Comparison of ENCODE assay signal across 2 fruit fly cellular contexts in the genomic region with DNA sequence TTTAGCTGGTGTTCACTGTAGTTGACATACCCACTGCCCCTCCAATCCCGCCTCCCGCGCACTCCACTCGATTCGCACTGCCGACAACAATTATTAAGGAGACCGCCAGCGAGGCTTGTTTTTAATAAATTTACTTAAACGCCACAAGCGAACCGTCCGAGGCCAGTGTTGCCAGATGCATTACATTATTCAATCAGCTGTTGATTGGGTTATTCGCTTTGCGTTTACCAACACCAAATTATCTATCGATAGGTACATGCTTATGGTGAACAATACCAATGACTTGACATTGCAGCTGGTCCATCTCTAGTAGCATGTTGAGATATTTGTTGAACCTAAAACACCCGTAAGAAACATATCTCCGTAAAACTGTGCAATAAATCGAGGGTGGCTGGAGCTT.
TF ChIP-seq lines count a peak whose summit lies in the region.

Gene CG10353, minus strand, starts transcription at position 187 of the 400 bp plus-strand sequence.
Gene SelG, plus strand, starts transcription at position 309 of the 400 bp plus-strand sequence.

TF ChIP-seq in whole organism, embryonic, 481 proteins besides CTCF, POLR2A, EP300 and RAD21 (continued from another document and continues in another):
- no peak for TF ChIP-seq Hand (GFP tag; optimal IDR thresholded peaks at IDR 0.05; lab: Kevin White, UChicago)
- TF ChIP-seq unpg (GFP tag; optimal IDR thresholded peaks at IDR 0.05; lab: Kevin White, UChicago), result peak; percentile 14
- TF ChIP-seq CG1024 (GFP tag; IDR thresholded peaks at IDR 0.05; lab: Robert Waterston, UW), result no peak
- no peak for TF ChIP-seq kah (GFP tag; optimal IDR thresholded peaks at IDR 0.05; lab: Kevin White, UChicago)
- peak in 1 of 2 experiments; percentile 57 for TF ChIP-seq Hr51 (GFP tag; optimal IDR thresholded peaks at IDR 0.05; lab: Kevin White, UChicago)
- no peak; the same call in 1 of the 2 replicates for TF ChIP-seq Atf6 (GFP tag; IDR thresholded peaks at IDR 0.05; lab: Robert Waterston, UW)
- peak; percentile 27 for TF ChIP-seq CG3163 (GFP tag; optimal IDR thresholded peaks at IDR 0.05; lab: Kevin White, UChicago)
- peak; percentile 23; the same call in 1 of the 2 replicates for TF ChIP-seq H2.0 (GFP tag; IDR thresholded peaks at IDR 0.05; lab: Robert Waterston, UW)
- TF ChIP-seq dpn (GFP tag; optimal IDR thresholded peaks at IDR 0.05; lab: Kevin White, UChicago), result peak; percentile 32 to 76
- TF ChIP-seq vnd (GFP tag; IDR thresholded peaks at IDR 0.05; lab: Robert Waterston, UW; ENCODE audit: partially characterized antibody), result peak; percentile 63
- TF ChIP-seq chinmo (GFP tag; IDR thresholded peaks at IDR 0.05; lab: Robert Waterston, UW; ENCODE audit: partially characterized antibody), result peak; percentile 74; the same call in 2 of the 4 replicates
- TF ChIP-seq Optix (GFP tag; IDR thresholded peaks at IDR 0.05; lab: Robert Waterston, UW), result no peak
- peak; percentile 67 for TF ChIP-seq CG9932 (GFP tag; IDR thresholded peaks at IDR 0.05; lab: Robert Waterston, UW)
- TF ChIP-seq cwo (GFP tag; optimal IDR thresholded peaks at IDR 0.05; lab: Kevin White, UChicago), result no peak
- peak; percentile 63 for TF ChIP-seq slbo (GFP tag; IDR thresholded peaks at IDR 0.05; lab: Robert Waterston, UW)
- peak; percentile 52 for TF ChIP-seq CG14710 (tag; optimal IDR thresholded peaks at IDR 0.05; lab: Kevin White, UChicago)
- no peak for TF ChIP-seq dati (GFP tag; IDR thresholded peaks at IDR 0.05; lab: Robert Waterston, UW)
- peak; percentile 94 for TF ChIP-seq Med (GFP tag; lab: Kevin White, UChicago)
- TF ChIP-seq eyg (GFP tag; optimal IDR thresholded peaks at IDR 0.05; lab: Kevin White, UChicago), result peak; percentile 38
- peak; percentile 65 for TF ChIP-seq CG14860 (GFP tag; IDR thresholded peaks at IDR 0.05; lab: Robert Waterston, UW; ENCODE audit: partially characterized antibody)
- no peak for TF ChIP-seq cg (GFP tag; optimal IDR thresholded peaks at IDR 0.05; lab: Kevin White, UChicago)
- TF ChIP-seq CkIIα-i1 (GFP tag; IDR thresholded peaks at IDR 0.05; lab: Robert Waterston, UW), result no peak
- TF ChIP-seq prd (optimal IDR thresholded peaks at IDR 0.05; lab: Kevin White, UChicago), result no peak
- 0 out of 3 replicates have a peak, but pooled peaks have one; percentile 12 for TF ChIP-seq prd (GFP tag; IDR thresholded peaks at IDR 0.05; lab: Robert Waterston, UW)
- no peak for TF ChIP-seq CG4730 (GFP tag; IDR thresholded peaks at IDR 0.05; lab: Robert Waterston, UW)
- no peak for TF ChIP-seq CG8388 (GFP tag; optimal IDR thresholded peaks at IDR 0.05; lab: Kevin White, UChicago)
- peak; percentile 11 for TF ChIP-seq gem (tag; optimal IDR thresholded peaks at IDR 0.05; lab: Kevin White, UChicago)
- TF ChIP-seq CG42726 (GFP tag; IDR thresholded peaks at IDR 0.05; lab: Robert Waterston, UW; ENCODE audit: partially characterized antibody), result peak; percentile 70; the same call in 1 of the 2 replicates
- no peak for TF ChIP-seq pita (GFP tag; optimal IDR thresholded peaks at IDR 0.05; lab: Kevin White, UChicago)
- peak; percentile 75 for TF ChIP-seq inv (GFP tag; IDR thresholded peaks at IDR 0.05; lab: Robert Waterston, UW; ENCODE audit: partially characterized antibody)
- peak; percentile 72 for TF ChIP-seq mam (GFP tag; optimal IDR thresholded peaks at IDR 0.05; lab: Kevin White, UChicago)
- TF ChIP-seq Bteb2 (GFP tag; optimal IDR thresholded peaks at IDR 0.05; lab: Kevin White, UChicago), result peak; percentile 41
- TF ChIP-seq CG10654 (GFP tag; optimal IDR thresholded peaks at IDR 0.05; lab: Kevin White, UChicago), result no peak
- TF ChIP-seq CG8944 (GFP tag; optimal IDR thresholded peaks at IDR 0.05; lab: Kevin White, UChicago), result peak; percentile 46
- no peak for TF ChIP-seq gcm (GFP tag; optimal IDR thresholded peaks at IDR 0.05; lab: Kevin White, UChicago)
- TF ChIP-seq NC2α (GFP tag; optimal IDR thresholded peaks at IDR 0.05; lab: Kevin White, UChicago), result no peak
- TF ChIP-seq vvl (GFP tag; IDR thresholded peaks at IDR 0.05; lab: Robert Waterston, UW), result peak; percentile 64
- peak; percentile 31 for TF ChIP-seq lbe (GFP tag; optimal IDR thresholded peaks at IDR 0.05; lab: Kevin White, UChicago)
- TF ChIP-seq CG13123 (GFP tag; optimal IDR thresholded peaks at IDR 0.05; lab: Kevin White, UChicago), result no peak
- no peak for TF ChIP-seq usp (GFP tag; optimal IDR thresholded peaks at IDR 0.05; lab: Kevin White, UChicago)
- TF ChIP-seq CG8359 (GFP tag; optimal IDR thresholded peaks at IDR 0.05; lab: Kevin White, UChicago; ENCODE audit: borderline replicate concordance), result no peak
- TF ChIP-seq MESR4 (GFP tag; optimal IDR thresholded peaks at IDR 0.05; lab: Kevin White, UChicago), result peak; percentile 81
- TF ChIP-seq CG17568 (GFP tag; optimal IDR thresholded peaks at IDR 0.05; lab: Kevin White, UChicago), result no peak
- TF ChIP-seq pho (GFP tag; optimal IDR thresholded peaks at IDR 0.05; lab: Kevin White, UChicago), result no peak
- TF ChIP-seq CG10543 (GFP tag; optimal IDR thresholded peaks at IDR 0.05; lab: Kevin White, UChicago), result peak; percentile 55
- TF ChIP-seq sim (GFP tag; IDR thresholded peaks at IDR 0.05; lab: Robert Waterston, UW), result no peak
- peak; percentile 17 for TF ChIP-seq dmrt11E (tag; optimal IDR thresholded peaks at IDR 0.05; lab: Kevin White, UChicago)
- TF ChIP-seq CG12155 (GFP tag; optimal IDR thresholded peaks at IDR 0.05; lab: Kevin White, UChicago), result peak; percentile 33
- TF ChIP-seq al (GFP tag; IDR thresholded peaks at IDR 0.05; lab: Robert Waterston, UW), result no peak
- TF ChIP-seq CG12391 (tag; optimal IDR thresholded peaks at IDR 0.05; lab: Kevin White, UChicago), result peak; percentile 40
- TF ChIP-seq nerfin-1 (tag; optimal IDR thresholded peaks at IDR 0.05; lab: Kevin White, UChicago), result peak; percentile 48
- peak; percentile 76 for TF ChIP-seq CG3995 (GFP tag; optimal IDR thresholded peaks at IDR 0.05; lab: Kevin White, UChicago)
- peak; percentile 38 for TF ChIP-seq repo (GFP tag; optimal IDR thresholded peaks at IDR 0.05; lab: Kevin White, UChicago)
- TF ChIP-seq CG30403 (GFP tag; optimal IDR thresholded peaks at IDR 0.05; lab: Kevin White, UChicago), result peak; percentile 19
- TF ChIP-seq CG2712 (tag; optimal IDR thresholded peaks at IDR 0.05; lab: Kevin White, UChicago), result peak; percentile 61
- TF ChIP-seq CG4360 (GFP tag; IDR thresholded peaks at IDR 0.05; lab: Robert Waterston, UW), result no peak
- TF ChIP-seq CG16779 (GFP tag; IDR thresholded peaks at IDR 0.05; lab: Robert Waterston, UW), result peak; percentile 38; the same call in 1 of the 2 replicates
- TF ChIP-seq ftz-f1 (GFP tag; optimal IDR thresholded peaks at IDR 0.05; lab: Kevin White, UChicago), result peak; percentile 61
- peak; percentile 30 for TF ChIP-seq chn (GFP tag; optimal IDR thresholded peaks at IDR 0.05; lab: Kevin White, UChicago)
- peak; percentile 51 for TF ChIP-seq lab (GFP tag; optimal IDR thresholded peaks at IDR 0.05; lab: Kevin White, UChicago)
- TF ChIP-seq PHDP (tag; optimal IDR thresholded peaks at IDR 0.05; lab: Kevin White, UChicago), result peak; percentile 21
- no peak for TF ChIP-seq ro (GFP tag; IDR thresholded peaks at IDR 0.05; lab: Robert Waterston, UW)

TF ChIP-seq in whole organism, prepupa, 60 proteins besides CTCF, POLR2A, EP300 and RAD21 (continued from another document):
- TF ChIP-seq CG8119 (GFP tag; IDR thresholded peaks at IDR 0.05; lab: Robert Waterston, UW), result no peak
- peak; percentile 67 for TF ChIP-seq svp (GFP tag; lab: Kevin White, UChicago)
- TF ChIP-seq salr (GFP tag; optimal IDR thresholded peaks at IDR 0.05; lab: Kevin White, UChicago), result no peak
- TF ChIP-seq CG11294 (GFP tag; IDR thresholded peaks at IDR 0.05; lab: Robert Waterston, UW), result no peak
- TF ChIP-seq Ets96B (tag; optimal IDR thresholded peaks at IDR 0.05; lab: Kevin White, UChicago), result no peak
- TF ChIP-seq CG7368 (GFP tag; optimal IDR thresholded peaks at IDR 0.05; lab: Kevin White, UChicago), result no peak
- TF ChIP-seq Gug (GFP tag; IDR thresholded peaks at IDR 0.05; lab: Robert Waterston, UW), result no peak
- no peak for TF ChIP-seq Sox15 (GFP tag; optimal IDR thresholded peaks at IDR 0.05; lab: Kevin White, UChicago)
- no peak for TF ChIP-seq dac (GFP tag; optimal IDR thresholded peaks at IDR 0.05; lab: Kevin White, UChicago)
- TF ChIP-seq CG10631 (GFP tag; optimal IDR thresholded peaks at IDR 0.05; lab: Kevin White, UChicago), result no peak
- peak in 1 of 2 experiments; percentile 6 for TF ChIP-seq ss (GFP tag; optimal IDR thresholded peaks at IDR 0.05; lab: Kevin White, UChicago)
- peak; percentile 28 for TF ChIP-seq Sox14 (GFP tag; optimal IDR thresholded peaks at IDR 0.05; lab: Kevin White, UChicago)
- no peak for TF ChIP-seq fd59A (GFP tag; optimal IDR thresholded peaks at IDR 0.05; lab: Kevin White, UChicago)
- TF ChIP-seq pdm3 (GFP tag; optimal IDR thresholded peaks at IDR 0.05; lab: Kevin White, UChicago), result no peak
- no peak for TF ChIP-seq fd85E (GFP tag; optimal IDR thresholded peaks at IDR 0.05; lab: Kevin White, UChicago)
- TF ChIP-seq CG15336 (GFP tag; IDR thresholded peaks at IDR 0.05; lab: Robert Waterston, UW), result no peak
- peak; percentile 14 for TF ChIP-seq CG6854 (GFP tag; optimal IDR thresholded peaks at IDR 0.05; lab: Kevin White, UChicago)
- TF ChIP-seq Ets21C (GFP tag; optimal IDR thresholded peaks at IDR 0.05; lab: Kevin White, UChicago), result peak; percentile 25
- TF ChIP-seq Blimp-1 (GFP tag; optimal IDR thresholded peaks at IDR 0.05; lab: Kevin White, UChicago), result no peak
- no peak for TF ChIP-seq spab (GFP tag; optimal IDR thresholded peaks at IDR 0.05; lab: Kevin White, UChicago)
- no peak for TF ChIP-seq dsx (GFP tag; optimal IDR thresholded peaks at IDR 0.05; lab: Kevin White, UChicago; ENCODE audit: poor library complexity, severe bottlenecking)
- TF ChIP-seq CG10669 (GFP tag; optimal IDR thresholded peaks at IDR 0.05; lab: Kevin White, UChicago), result no peak
- no peak for TF ChIP-seq CG9139 (GFP tag; optimal IDR thresholded peaks at IDR 0.05; lab: Kevin White, UChicago)
- no peak for TF ChIP-seq achi (GFP tag; optimal IDR thresholded peaks at IDR 0.05; lab: Kevin White, UChicago)
- peak; percentile 34 for TF ChIP-seq CG3919 (GFP tag; optimal IDR thresholded peaks at IDR 0.05; lab: Kevin White, UChicago)
- TF ChIP-seq CG32006 (GFP tag; optimal IDR thresholded peaks at IDR 0.05; lab: Kevin White, UChicago), result no peak
- peak; percentile 25 for TF ChIP-seq Hr39 (GFP tag; optimal IDR thresholded peaks at IDR 0.05; lab: Kevin White, UChicago)
- TF ChIP-seq CG16779 (tag; optimal IDR thresholded peaks at IDR 0.05; lab: Kevin White, UChicago), result no peak
- no peak for TF ChIP-seq CG11902 (GFP tag; optimal IDR thresholded peaks at IDR 0.05; lab: Kevin White, UChicago)
- TF ChIP-seq fkh (GFP tag; optimal IDR thresholded peaks at IDR 0.05; lab: Kevin White, UChicago), result peak; percentile 50
- TF ChIP-seq Smox (GFP tag; optimal IDR thresholded peaks at IDR 0.05; lab: Kevin White, UChicago), result no peak
- peak; percentile 27 for TF ChIP-seq Met (GFP tag; optimal IDR thresholded peaks at IDR 0.05; lab: Kevin White, UChicago)
- TF ChIP-seq Hr4 (GFP tag; optimal IDR thresholded peaks at IDR 0.05; lab: Kevin White, UChicago), result no peak
- peak; percentile 37 for TF ChIP-seq topi (GFP tag; optimal IDR thresholded peaks at IDR 0.05; lab: Kevin White, UChicago)
- no peak for TF ChIP-seq CG6163 (GFP tag; IDR thresholded peaks at IDR 0.05; lab: Robert Waterston, UW)
